Fruit fly (Drosophila melanogaster) whole organism, prepupa: ENCODE data around the gene CG14689.

Experiments used
- Blimp-1 ChIP-seq: fragments of 200-800 bp; sonication (Bioruptor generic); optimal IDR thresholded peaks from 3 replicates; lab custom pipeline; 2017; ENCODE audit warnings: missing biosample characterization, missing genetic modification characterization, mild to moderate bottlenecking, moderate library complexity, missing genetic modification reagents
- CG10631 ChIP-seq: fragments of 200-800 bp; sonication (Bioruptor generic); optimal IDR thresholded peaks from 2 replicates; lab custom pipeline; 2016; ENCODE audit warnings: missing biosample characterization, missing genetic modification characterization
- CG10669 ChIP-seq: fragments of 200-800 bp; sonication (Bioruptor generic); optimal IDR thresholded peaks from 3 replicates; lab custom pipeline; 2018; ENCODE audit warnings: missing biosample characterization, mild to moderate bottlenecking, missing genetic modification characterization, moderate library complexity
- CG11762 ChIP-seq: fragments of 200-800 bp; sonication (Bioruptor generic); optimal IDR thresholded peaks from 3 replicates; lab custom pipeline; 2016; ENCODE audit warnings: missing biosample characterization, missing genetic modification characterization; ENCODE audit not compliant: insufficient read depth
- CG11902 ChIP-seq: fragments of 200-800 bp; sonication (Bioruptor generic); optimal IDR thresholded peaks from 3 replicates; lab custom pipeline; 2016; ENCODE audit warnings: missing biosample characterization, missing genetic modification characterization
- CG1621 ChIP-seq: fragments of 200-800 bp; sonication (Bioruptor generic); optimal IDR thresholded peaks from 3 replicates; lab custom pipeline; 2018; ENCODE audit warnings: missing biosample characterization, mild to moderate bottlenecking, missing genetic modification characterization
- CG16779 ChIP-seq: fragments of 200-800 bp; sonication (Bioruptor generic); optimal IDR thresholded peaks from 3 replicates; lab custom pipeline; 2017; ENCODE audit warnings: missing biosample characterization, mild to moderate bottlenecking, missing genetic modification characterization
- CG3032 ChIP-seq: fragments of 200-800 bp; optimal IDR thresholded peaks from 2 replicates; lab custom pipeline; 2019; ENCODE audit warnings: missing biosample characterization, mild to moderate bottlenecking, missing genetic modification characterization, moderate library complexity
- CG31627 ChIP-seq: fragments of 200-800 bp; sonication (Bioruptor generic); optimal IDR thresholded peaks from 3 replicates; lab custom pipeline; 2016; ENCODE audit warnings: missing biosample characterization, missing genetic modification characterization
- CG34406 ChIP-seq: fragments of 200-800 bp; sonication (Bioruptor generic); optimal IDR thresholded peaks from 3 replicates; lab custom pipeline; 2016; ENCODE audit warnings: missing biosample characterization, missing genetic modification characterization
- CG4318 ChIP-seq: fragments of 200-800 bp; sonication (Bioruptor generic); optimal IDR thresholded peaks from 3 replicates; lab custom pipeline; 2017; ENCODE audit warnings: missing biosample characterization, mild to moderate bottlenecking, missing genetic modification characterization
- CG6163 ChIP-seq: fragments of 200-800 bp; sonication (Bioruptor generic); IDR thresholded peaks from 3 replicates; pipeline ENCODE4 v1.3.6; 2022; ENCODE audit warnings: missing biosample characterization, missing genetic modification characterization
- CG6276 ChIP-seq: fragments of 200-800 bp; sonication (Bioruptor generic); optimal IDR thresholded peaks from 2 replicates; lab custom pipeline; 2017; ENCODE audit warnings: missing biosample characterization, mild to moderate bottlenecking, missing genetic modification characterization
- CG6854 ChIP-seq: fragments of 200-800 bp; sonication (Bioruptor generic); optimal IDR thresholded peaks from 2 replicates; lab custom pipeline; 2017; ENCODE audit warnings: missing biosample characterization, mild to moderate bottlenecking, missing genetic modification characterization
- CG7368 ChIP-seq: fragments of 200-800 bp; sonication (Bioruptor generic); optimal IDR thresholded peaks from 3 replicates; lab custom pipeline; 2016; ENCODE audit warnings: missing biosample characterization, missing genetic modification characterization
- CG8119 ChIP-seq: fragments of 200-800 bp; sonication (Bioruptor generic); IDR thresholded peaks from 3 replicates; pipeline ENCODE4 v1.3.6; 2022; ENCODE audit warnings: missing biosample characterization, missing genetic modification characterization
- CG8632 ChIP-seq: fragments of 200-800 bp; sonication (Bioruptor generic); optimal IDR thresholded peaks from 3 replicates; lab custom pipeline; 2016; ENCODE audit warnings: missing biosample characterization, missing genetic modification characterization
- Eip78C ChIP-seq: fragments of 200-800 bp; sonication (Bioruptor generic); peaks from one replicate; lab custom pipeline; 2016; ENCODE audit warnings: missing biosample characterization, missing genetic modification characterization
- Ets96B ChIP-seq: fragments of 200-800 bp; optimal IDR thresholded peaks from 2 replicates; lab custom pipeline; 2019; ENCODE audit warnings: missing biosample characterization, mild to moderate bottlenecking, missing genetic modification characterization, moderate library complexity
- Hr38 ChIP-seq: sonication (Bioruptor generic); optimal IDR thresholded peaks from 2 replicates; lab custom pipeline; 2016; ENCODE audit warnings: missing biosample characterization, missing genetic modification characterization
- Hr39 ChIP-seq: fragments of 200-800 bp; sonication (Bioruptor generic); optimal IDR thresholded peaks from 2 replicates; lab custom pipeline; 2016; ENCODE audit warnings: missing biosample characterization, missing genetic modification characterization
- Hr4 ChIP-seq: fragments of 200-800 bp; sonication (Bioruptor generic); optimal IDR thresholded peaks from 3 replicates; lab custom pipeline; 2016; ENCODE audit warnings: missing biosample characterization, missing genetic modification characterization
- Lpt ChIP-seq: fragments of 200-800 bp; sonication (Bioruptor generic); optimal IDR thresholded peaks from 3 replicates; lab custom pipeline; 2016; ENCODE audit warnings: missing biosample characterization, missing genetic modification characterization
- Met ChIP-seq: fragments of 200-800 bp; sonication (Bioruptor generic); optimal IDR thresholded peaks from 3 replicates; lab custom pipeline; 2016; ENCODE audit warnings: missing biosample characterization, missing genetic modification characterization
- OdsH ChIP-seq: fragments of 200-800 bp; sonication (Bioruptor generic); optimal IDR thresholded peaks from 3 replicates; lab custom pipeline; 2016; ENCODE audit warnings: missing biosample characterization, missing genetic modification characterization
- Smox ChIP-seq: fragments of 200-800 bp; sonication (Bioruptor generic); optimal IDR thresholded peaks from 3 replicates; lab custom pipeline; 2016; ENCODE audit warnings: missing biosample characterization, missing genetic modification characterization
- Sox102F ChIP-seq: fragments of 200-800 bp; sonication (Bioruptor generic); optimal IDR thresholded peaks from 2 replicates; lab custom pipeline; 2016; ENCODE audit warnings: missing biosample characterization, mild to moderate bottlenecking, missing genetic modification characterization
- Sox14 ChIP-seq: fragments of 200-800 bp; sonication (Bioruptor generic); optimal IDR thresholded peaks from 3 replicates; lab custom pipeline; 2016; ENCODE audit warnings: missing biosample characterization, missing genetic modification characterization
- achi ChIP-seq: fragments of 200-800 bp; sonication (Bioruptor generic); optimal IDR thresholded peaks from 3 replicates; lab custom pipeline; 2016; ENCODE audit warnings: missing biosample characterization, missing genetic modification characterization
- acj6 ChIP-seq: fragments of 200-800 bp; sonication (Bioruptor generic); optimal IDR thresholded peaks from 3 replicates; lab custom pipeline; 2016; ENCODE audit warnings: missing biosample characterization, missing genetic modification characterization
- cyc ChIP-seq: fragments of 200-800 bp; sonication (Bioruptor generic); optimal IDR thresholded peaks from 3 replicates; lab custom pipeline; 2016; ENCODE audit warnings: missing biosample characterization, missing genetic modification characterization
- dsx ChIP-seq: fragments of 200-800 bp; optimal IDR thresholded peaks from 3 replicates; lab custom pipeline; 2019; ENCODE audit warnings: missing biosample characterization, mild to moderate bottlenecking, missing genetic modification characterization, moderate library complexity; ENCODE audit not compliant: poor library complexity, severe bottlenecking
- esn ChIP-seq: fragments of 200-800 bp; sonication (Bioruptor generic); optimal IDR thresholded peaks from 2 replicates; lab custom pipeline; 2016; ENCODE audit warnings: missing biosample characterization, mild to moderate bottlenecking, missing genetic modification characterization, moderate library complexity
- fd59A ChIP-seq: fragments of 200-800 bp; sonication (Bioruptor generic); optimal IDR thresholded peaks from 2 replicates; lab custom pipeline; 2017; ENCODE audit warnings: missing biosample characterization, mild to moderate bottlenecking, missing genetic modification characterization, missing genetic modification reagents
- fd85E ChIP-seq: fragments of 200-800 bp; sonication (Bioruptor generic); optimal IDR thresholded peaks from 3 replicates; lab custom pipeline; 2016; ENCODE audit warnings: missing biosample characterization, missing genetic modification characterization
- fkh ChIP-seq: fragments of 200-800 bp; sonication (Bioruptor generic); optimal IDR thresholded peaks from 3 replicates; lab custom pipeline; 2017; ENCODE audit warnings: missing biosample characterization, mild to moderate bottlenecking, missing genetic modification characterization, moderate library complexity
- net ChIP-seq: fragments of 200-800 bp; sonication (Bioruptor generic); optimal IDR thresholded peaks from 3 replicates; lab custom pipeline; 2016; ENCODE audit warnings: missing biosample characterization, missing genetic modification characterization
- pdm3 ChIP-seq: fragments of 200-800 bp; sonication (Bioruptor generic); optimal IDR thresholded peaks from 3 replicates; lab custom pipeline; 2016; ENCODE audit warnings: missing biosample characterization, missing genetic modification characterization
- salr ChIP-seq, 2 experiments: fragments of 200-800 bp; sonication (Bioruptor generic); optimal IDR thresholded peaks; 3 replicates each; lab custom pipeline; 2016 to 2018; ENCODE audit warnings: missing biosample characterization in 2 of 2, missing genetic modification characterization in 2 of 2, mild to moderate bottlenecking in 1 of 2
- spab ChIP-seq: fragments of 200-800 bp; sonication (Bioruptor generic); optimal IDR thresholded peaks from 2 replicates; lab custom pipeline; 2017; ENCODE audit warnings: missing biosample characterization, mild to moderate bottlenecking, missing genetic modification characterization, missing genetic modification reagents

Gene CG14689

dm6 chr3R:10711148-10711547 lies at the start of gene CG14689:
CG14689 (minus strand) TSS chr3R:10711248.
- TF ChIP-seq pdm3 (GFP tag; lab: Kevin White, UChicago): no peak
- TF ChIP-seq Blimp-1 (GFP tag; lab: Kevin White, UChicago): no peak
- TF ChIP-seq Hr39 (GFP tag; lab: Kevin White, UChicago): no peak
- TF ChIP-seq salr (GFP tag; optimal IDR thresholded peaks at IDR 0.05; lab: Kevin White, UChicago): no peak
- no peak for TF ChIP-seq CG34406
- no peak for TF ChIP-seq CG8632 (GFP tag; lab: Kevin White, UChicago)

- no peak for TF ChIP-seq fd59A (GFP tag; lab: Kevin White, UChicago)
- TF ChIP-seq fd85E (GFP tag; lab: Kevin White, UChicago): no peak
- TF ChIP-seq Sox102F: no peak
- no peak for TF ChIP-seq CG16779 (tag; lab: Kevin White, UChicago)
- no peak for TF ChIP-seq Ets96B (tag; lab: Kevin White, UChicago)
- TF ChIP-seq dsx: no peak
- no peak for TF ChIP-seq CG31627 (GFP tag; lab: Kevin White, UChicago)
- TF ChIP-seq CG8632 (GFP tag; lab: Kevin White, UChicago): no peak
- TF ChIP-seq net (GFP tag; lab: Kevin White, UChicago): no peak
- TF ChIP-seq CG8119: no peak
- no peak for TF ChIP-seq Sox14 (GFP tag; lab: Kevin White, UChicago)
- no peak for TF ChIP-seq CG10631 (GFP tag; lab: Kevin White, UChicago)
- no peak for TF ChIP-seq CG11902 (GFP tag; lab: Kevin White, UChicago)
- no peak for TF ChIP-seq Hr38 (GFP tag; lab: Kevin White, UChicago)
- TF ChIP-seq CG7368: no peak
- TF ChIP-seq Blimp-1 (GFP tag; lab: Kevin White, UChicago): no peak
- no peak for TF ChIP-seq Eip78C
- no peak for TF ChIP-seq esn (GFP tag; lab: Kevin White, UChicago)
- TF ChIP-seq Hr4 (GFP tag; lab: Kevin White, UChicago): no peak
- no peak for TF ChIP-seq CG34406
These were observed 48.4 kb upstream of the CG14689 start, which contains the start of gene CG31272 for dm6 chr3R:10759348-10759847. CG31272 (minus strand) TSS chr3R:10759398.

dm6 chr3R:10755534-10755933 lies 44.5 kb upstream of the CG14689 start, which contains the start of gene CG14691:
CG14691 (minus strand) TSS chr3R:10755634.
- TF ChIP-seq CG34406 (no peak), CG6854 (GFP tag; lab: Kevin White, UChicago) (no peak), CG4318 (GFP tag; lab: Kevin White, UChicago) (no peak), CG10669 (GFP tag; lab: Kevin White, UChicago) (no peak), OdsH (GFP tag; lab: Kevin White, UChicago) (no peak), CG8119 (no peak), fd59A (GFP tag; lab: Kevin White, UChicago) (no peak), CG11762 (GFP tag; lab: Kevin White, UChicago) (no peak), CG3032 (tag; lab: Kevin White, UChicago) (no peak), CG1621 (tag; lab: Kevin White, UChicago) (no peak), Sox14 (GFP tag; lab: Kevin White, UChicago) (no peak), Hr4 (GFP tag; lab: Kevin White, UChicago) (no peak), Met (GFP tag; lab: Kevin White, UChicago) (no peak), acj6 (GFP tag; lab: Kevin White, UChicago) (no peak), CG7368 (no peak), Lpt (GFP tag; lab: Kevin White, UChicago) (no peak)
- TF ChIP-seq, all 60 proteins: peak for 0

- TF ChIP-seq CG10669 (GFP tag; lab: Kevin White, UChicago) (no peak), CG8632 (GFP tag; lab: Kevin White, UChicago) (no peak), cyc (GFP tag; lab: Kevin White, UChicago) (no peak), CG4318 (GFP tag; lab: Kevin White, UChicago) (no peak), Smox (GFP tag; lab: Kevin White, UChicago) (no peak), pdm3 (GFP tag; lab: Kevin White, UChicago) (no peak), fd85E (GFP tag; lab: Kevin White, UChicago) (no peak), CG11902 (GFP tag; lab: Kevin White, UChicago) (no peak), CG6276 (GFP tag; lab: Kevin White, UChicago) (no peak), salr (GFP tag; optimal IDR thresholded peaks at IDR 0.05; lab: Kevin White, UChicago) (no peak), esn (GFP tag; lab: Kevin White, UChicago) (no peak), achi (GFP tag; lab: Kevin White, UChicago) (no peak), CG6163 (no peak), Sox14 (GFP tag; lab: Kevin White, UChicago) (no peak), spab (GFP tag; lab: Kevin White, UChicago) (no peak), net (GFP tag; lab: Kevin White, UChicago) (no peak), fd59A (GFP tag; lab: Kevin White, UChicago) (no peak), CG31627 (GFP tag; lab: Kevin White, UChicago) (no peak), fkh (GFP tag; lab: Kevin White, UChicago) (no peak)
These were observed 40.0 kb upstream of the CG14689 start, which contains the start of gene TkR86C for dm6 chr3R:10751061-10751460. TkR86C (minus strand) TSS chr3R:10751228.
